Worm (Caenorhabditis elegans) whole organism, L4 larva: ENCODE data around the gene abu-14.

ENCODE experiments used
- ceh-28 ChIP-seq: fragments of 150-350 bp; optimal IDR thresholded peaks from 2 replicates; lab custom pipeline; 2014; ENCODE audit warnings: missing biosample characterization, missing genetic modification reagents, missing genetic modification characterization
- dmd-6 ChIP-seq: fragments of 200-800 bp; sonication (Bioruptor generic); IDR thresholded peaks from 2 replicates; pipeline ENCODE4 v1.3.6; 2022; ENCODE audit warnings: missing genetic modification reagents, missing genetic modification characterization, missing compliant biosample characterization
- lin-13 ChIP-seq: fragments of 150-350 bp; optimal IDR thresholded peaks from 2 replicates; lab custom pipeline; 2014; ENCODE audit warnings: missing biosample characterization, missing genetic modification reagents, missing genetic modification characterization
- lsy-2 ChIP-seq, 2 experiments: fragments of 150-350 bp in 1 of 2; sonication (generic microtip) in 1 of 2; optimal IDR thresholded peaks; 2 replicates each; lab custom pipeline; 2014 to 2017; ENCODE audit warnings: missing biosample characterization in 2 of 2, missing genetic modification characterization in 2 of 2
- nhr-76 ChIP-seq: fragments of 150-350 bp; optimal IDR thresholded peaks from 2 replicates; lab custom pipeline; 2014; ENCODE audit warnings: missing biosample characterization, missing genetic modification characterization
- zag-1 ChIP-seq: fragments of 150-350 bp; optimal IDR thresholded peaks from 2 replicates; lab custom pipeline; 2014; ENCODE audit warnings: missing biosample characterization, missing genetic modification characterization

ce11 chrII:9177080-9177479 is 49.9 kb downstream of the abu-14 start, which contains the start of the genes sec-5 and pir-1:
- TF ChIP-seq lin-13 (GFP tag; lab: Kevin White, UChicago): no peak
- no peak for TF ChIP-seq dmd-6 (GFP tag; lab: Robert Waterston, UW)
- TF ChIP-seq ceh-28: no peak
- TF ChIP-seq lsy-2 (tag; optimal IDR thresholded peaks at IDR 0.05; lab: Kevin White, UChicago): peak in 1 of 2 experiments; percentile 72
- no peak for TF ChIP-seq zag-1
- no peak for TF ChIP-seq nhr-76 (tag; lab: Kevin White, UChicago)
